Worm (Caenorhabditis elegans): ENCODE measurements around the gene mrpl-45.

Gene mrpl-45

DNA sequence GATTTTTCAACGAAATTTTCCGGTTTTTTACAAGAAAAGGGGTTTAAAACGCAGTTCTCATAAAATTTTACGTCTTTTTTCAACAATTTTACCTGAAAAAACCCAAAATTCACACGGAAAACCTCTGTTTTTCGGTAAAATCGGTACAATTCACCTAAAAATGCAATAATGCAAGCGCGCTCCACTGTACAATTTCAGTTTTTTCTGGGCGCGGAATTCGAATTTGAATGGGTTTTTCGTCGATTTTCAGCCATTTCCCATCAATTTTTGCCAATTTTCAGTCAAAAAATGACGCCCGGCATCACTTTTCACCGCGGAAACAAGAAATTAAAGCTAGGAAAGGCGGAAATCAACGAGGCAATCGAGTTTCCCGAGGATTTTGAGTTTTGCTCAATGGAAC is 6.0 kb upstream of the mrpl-45 start, which contains the start of gene orc-3 (continued):
- no peak for TF ChIP-seq ztf-11 (tag; optimal IDR thresholded peaks at IDR 0.05)
- no peak for TF ChIP-seq lin-39 (tag; optimal IDR thresholded peaks at IDR 0.05)
- no peak for TF ChIP-seq fkh-4 (tag; optimal IDR thresholded peaks at IDR 0.05; ENCODE audit: borderline replicate concordance)
- TF ChIP-seq egl-27 (tag; optimal IDR thresholded peaks at IDR 0.05): no peak
- no peak for TF ChIP-seq nhr-19 (GFP tag; conservative IDR thresholded peaks at IDR 0.05)
- TF ChIP-seq skn-1 (tag; optimal IDR thresholded peaks at IDR 0.05): peak; percentile 64
- no peak for TF ChIP-seq pag-3 (tag; optimal IDR thresholded peaks at IDR 0.05; ENCODE audit: borderline replicate concordance, insufficient read depth)
- no peak for TF ChIP-seq aha-1 (tag; optimal IDR thresholded peaks at IDR 0.05)
- no peak for TF ChIP-seq lin-14 (GFP tag; optimal IDR thresholded peaks at IDR 0.05)
- no peak for TF ChIP-seq nhr-90 (tag; optimal IDR thresholded peaks at IDR 0.05; ENCODE audit: poor library complexity)
- TF ChIP-seq unc-130 (tag; optimal IDR thresholded peaks at IDR 0.05): peak; percentile 1
- no peak for TF ChIP-seq unc-62 (GFP tag; optimal IDR thresholded peaks at IDR 0.05)
- no peak for TF ChIP-seq swsn-7 (tag; optimal IDR thresholded peaks at IDR 0.05)
- no peak for TF ChIP-seq dsc-1 (tag; optimal IDR thresholded peaks at IDR 0.05)
- no peak for TF ChIP-seq irx-1 (tag; optimal IDR thresholded peaks at IDR 0.05)
- no peak for TF ChIP-seq C04F5.9 (tag; optimal IDR thresholded peaks at IDR 0.05)
- TF ChIP-seq unc-86 (tag; optimal IDR thresholded peaks at IDR 0.05): no peak
- no peak for TF ChIP-seq nhr-47 (tag; optimal IDR thresholded peaks at IDR 0.05)
- TF ChIP-seq Y116A8C.19 (tag; optimal IDR thresholded peaks at IDR 0.05; ENCODE audit: borderline replicate concordance): no peak
- no peak for TF ChIP-seq sup-37 (GFP tag; optimal IDR thresholded peaks at IDR 0.05)
- no peak for TF ChIP-seq ces-1 (GFP tag; optimal IDR thresholded peaks at IDR 0.05)
- TF ChIP-seq ets-5 (GFP tag; IDR thresholded peaks at IDR 0.05): no peak
- peak; percentile 20 to 68 for TF ChIP-seq lsy-2 (tag; optimal IDR thresholded peaks at IDR 0.05)
- TF ChIP-seq nhr-84 (tag; optimal IDR thresholded peaks at IDR 0.05): no peak
- TF ChIP-seq grh-1 (GFP tag; IDR thresholded peaks at IDR 0.05): no peak
- TF ChIP-seq pax-3 (tag; optimal IDR thresholded peaks at IDR 0.05): no peak
- TF ChIP-seq fos-1 (tag; optimal IDR thresholded peaks at IDR 0.05): no peak
- TF ChIP-seq snpc-4 (tag; optimal IDR thresholded peaks at IDR 0.05): no peak
- TF ChIP-seq ceh-63 (GFP tag; optimal IDR thresholded peaks at IDR 0.05): no peak
- TF ChIP-seq aly-2 (tag; optimal IDR thresholded peaks at IDR 0.05): no peak
- TF ChIP-seq nhr-237 (tag; optimal IDR thresholded peaks at IDR 0.05): no peak
- TF ChIP-seq sptf-1 (tag; optimal IDR thresholded peaks at IDR 0.05): no peak
- no peak for TF ChIP-seq nhr-20 (tag; optimal IDR thresholded peaks at IDR 0.05)
- no peak for TF ChIP-seq isw-1 (GFP tag; IDR thresholded peaks at IDR 0.05)
- no peak for TF ChIP-seq ama-1 (optimal IDR thresholded peaks at IDR 0.05)
- no peak for TF ChIP-seq zag-1 (tag; optimal IDR thresholded peaks at IDR 0.05)
- peak; percentile 30 for TF ChIP-seq lin-15B (tag; optimal IDR thresholded peaks at IDR 0.05)
- TF ChIP-seq nhr-85 (tag): peak; percentile 78
- TF ChIP-seq hlh-4 (tag; optimal IDR thresholded peaks at IDR 0.05): no peak
- no peak for TF ChIP-seq nhr-77 (tag; optimal IDR thresholded peaks at IDR 0.05)
- no peak for TF ChIP-seq ceh-8 (GFP tag; optimal IDR thresholded peaks at IDR 0.05)
- peak; percentile 64 for TF ChIP-seq rnt-1 (tag; optimal IDR thresholded peaks at IDR 0.05)
- TF ChIP-seq fkh-10 (GFP tag; optimal IDR thresholded peaks at IDR 0.05): no peak
- TF ChIP-seq egl-13 (tag; optimal IDR thresholded peaks at IDR 0.05): no peak
- peak; percentile 69 to 92 for TF ChIP-seq efl-1 (optimal IDR thresholded peaks at IDR 0.05)
- peak; percentile 93 to 99 for TF ChIP-seq efl-1 (GFP tag; optimal IDR thresholded peaks at IDR 0.05 in 1 of 2)
- TF ChIP-seq tbx-2 (tag; optimal IDR thresholded peaks at IDR 0.05): no peak
- TF ChIP-seq tlp-1 (tag; optimal IDR thresholded peaks at IDR 0.05): no peak
- no peak for TF ChIP-seq fkh-8 (tag; optimal IDR thresholded peaks at IDR 0.05)
- no peak for TF ChIP-seq unc-98 (GFP tag; IDR thresholded peaks at IDR 0.05)
- TF ChIP-seq nhr-28 (tag; optimal IDR thresholded peaks at IDR 0.05): no peak
